Fruit fly (Drosophila melanogaster): ENCODE data around the gene Es2.

DNA sequence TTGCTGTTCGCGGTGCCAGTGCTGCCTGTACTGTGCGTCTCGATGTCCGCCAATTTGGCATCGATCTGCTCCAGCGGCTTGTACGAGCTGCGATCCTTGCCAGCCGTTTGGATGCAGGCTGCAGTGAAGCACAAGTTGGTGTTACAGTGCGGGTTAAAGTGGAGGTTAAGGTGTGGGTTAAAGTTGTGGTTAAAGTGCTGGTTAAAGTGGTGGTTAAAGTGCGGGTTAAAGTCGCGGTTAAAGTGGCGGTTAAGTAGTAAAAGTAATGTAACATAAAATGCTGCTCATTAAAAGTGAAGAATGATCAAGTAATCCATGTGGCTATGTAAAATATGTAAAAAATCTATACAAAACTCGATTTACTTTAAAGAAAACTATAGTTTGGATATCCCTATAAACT lies 9.1 kb upstream of the Es2 start:
- TF ChIP-seq Hnf4 (GFP tag; optimal IDR thresholded peaks at IDR 0.05) (no peak), Hr78 (GFP tag; optimal IDR thresholded peaks at IDR 0.05) (no peak), usp (GFP tag; optimal IDR thresholded peaks at IDR 0.05) (no peak), foxo (GFP tag; optimal IDR thresholded peaks at IDR 0.05) (no peak), br (GFP tag; optimal IDR thresholded peaks at IDR 0.05) (no peak)
